Worm (Caenorhabditis elegans): ENCODE measurements around the gene H24K24.2.

DNA sequence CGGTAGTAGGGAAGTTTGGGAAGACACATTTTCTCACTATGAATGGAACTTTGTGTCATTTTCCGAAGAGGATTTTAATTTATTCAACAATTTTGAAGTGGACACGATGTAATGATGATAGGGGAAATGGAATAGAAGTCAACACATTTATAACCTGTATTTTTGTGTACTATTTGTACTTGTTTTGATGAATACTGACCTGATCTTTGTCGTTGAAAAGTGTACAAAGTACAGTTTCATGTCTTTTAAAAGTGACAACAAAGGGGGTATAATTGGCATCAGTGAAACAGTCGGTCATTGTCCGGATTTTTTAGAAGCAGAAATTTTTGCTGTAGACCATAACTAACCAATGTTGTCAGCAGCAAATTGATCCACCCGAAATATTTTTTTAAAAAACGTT lies 28.4 kb upstream of the H24K24.2 start, which contains the start of gene T02B11.6:
- TF ChIP-seq hsf-1 (GFP tag; IDR thresholded peaks at IDR 0.05): no peak
- no peak for TF ChIP-seq bed-2 (GFP tag; IDR thresholded peaks at IDR 0.05)
- TF ChIP-seq hlh-12 (tag; optimal IDR thresholded peaks at IDR 0.05): no peak
- no peak for TF ChIP-seq athp-1 (tag; optimal IDR thresholded peaks at IDR 0.05)
- TF ChIP-seq ama-1 (optimal IDR thresholded peaks at IDR 0.05): no peak
- no peak for TF ChIP-seq ama-1 (GFP tag; optimal IDR thresholded peaks at IDR 0.05)
- no peak for TF ChIP-seq cebp-1 (GFP tag; IDR thresholded peaks at IDR 0.05)
- no peak for TF ChIP-seq cebp-1 (tag; optimal IDR thresholded peaks at IDR 0.05)
- TF ChIP-seq nfya-2 (GFP tag; IDR thresholded peaks at IDR 0.05): no peak

All from whole organism, young adult.